Worm (Caenorhabditis elegans) whole organism, mixed stage, embryonic: ENCODE data around the gene riok-3.

ENCODE experiments used
- ceh-39 ChIP-seq: fragments of 150-350 bp; optimal IDR thresholded peaks from 2 replicates; lab custom pipeline; 2014; ENCODE audit warnings: missing biosample characterization, missing genetic modification characterization
- ces-1 ChIP-seq: fragments of 150-350 bp; optimal IDR thresholded peaks from 2 replicates; lab custom pipeline; 2014; ENCODE audit warnings: missing biosample characterization, missing genetic modification reagents, missing genetic modification characterization
- mab-5 ChIP-seq: fragments of 150-350 bp; optimal IDR thresholded peaks from 2 replicates; lab custom pipeline; 2014; ENCODE audit warnings: missing biosample characterization, missing genetic modification characterization
- mep-1 ChIP-seq: fragments of 150-350 bp; optimal IDR thresholded peaks from 2 replicates; lab custom pipeline; 2017; ENCODE audit warnings: missing biosample characterization, missing genetic modification reagents, missing genetic modification characterization, inconsistent platforms
- nhr-2 ChIP-seq: fragments of 150-350 bp; optimal IDR thresholded peaks from 2 replicates; lab custom pipeline; 2014; ENCODE audit warnings: missing biosample characterization, missing genetic modification characterization
- nhr-237 ChIP-seq: fragments of 150-350 bp; optimal IDR thresholded peaks from 2 replicates; lab custom pipeline; 2014; ENCODE audit warnings: missing biosample characterization, missing genetic modification characterization
- nhr-76 ChIP-seq: sonication (generic microtip); optimal IDR thresholded peaks from 2 replicates; lab custom pipeline; 2017; ENCODE audit warnings: missing biosample characterization, missing genetic modification characterization
- snpc-4 ChIP-seq: fragments of 150-350 bp; optimal IDR thresholded peaks from 2 replicates; lab custom pipeline; 2014; ENCODE audit warnings: missing biosample characterization, missing genetic modification characterization
- unc-39 ChIP-seq: fragments of 150-350 bp; optimal IDR thresholded peaks from 2 replicates; lab custom pipeline; 2014; ENCODE audit warnings: missing biosample characterization, missing genetic modification characterization
- ztf-11 ChIP-seq: fragments of 150-350 bp; optimal IDR thresholded peaks from 2 replicates; lab custom pipeline; 2014; ENCODE audit warnings: missing biosample characterization, missing genetic modification characterization

DNA sequence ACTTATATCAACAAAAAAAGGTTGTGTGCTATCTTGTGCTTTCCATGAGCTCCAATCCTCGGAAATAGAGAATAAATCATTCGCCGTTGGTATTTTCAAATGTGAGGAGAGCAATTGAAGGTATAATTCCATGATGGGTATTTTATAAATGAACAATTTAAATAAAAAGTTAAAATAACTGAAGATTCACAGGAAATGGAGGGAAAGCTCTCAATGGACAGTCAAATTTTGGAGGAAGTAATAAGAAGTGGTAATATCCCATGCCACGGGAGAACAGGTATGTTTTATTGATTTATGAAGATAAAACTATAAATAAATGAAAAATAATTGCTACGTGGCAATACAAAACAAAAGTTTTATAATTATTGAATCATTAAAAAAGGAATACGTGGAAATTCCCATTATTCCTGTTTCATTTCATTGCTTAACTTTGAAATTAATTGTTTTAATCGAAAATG, 21.6 kb downstream of the riok-3 start:
- TF ChIP-seq snpc-4 (tag; lab: Kevin White, UChicago) = no peak
- no peak for TF ChIP-seq nhr-76 (tag; lab: Kevin White, UChicago)
- no peak for TF ChIP-seq nhr-237 (tag; lab: Kevin White, UChicago)
- TF ChIP-seq ces-1 (GFP tag; lab: Kevin White, UChicago) = no peak
- no peak for TF ChIP-seq ceh-39 (tag; lab: Kevin White, UChicago)
- TF ChIP-seq mep-1 (tag; lab: Kevin White, UChicago) = no peak
- no peak for TF ChIP-seq nhr-2 (tag; lab: Kevin White, UChicago)
- TF ChIP-seq unc-39 (tag; lab: Kevin White, UChicago) = no peak
- no peak for TF ChIP-seq ztf-11 (tag; lab: Kevin White, UChicago)
- no peak for TF ChIP-seq mab-5 (tag; lab: Kevin White, UChicago)
